Worm (Caenorhabditis elegans) whole organism, L4 larva: ENCODE measurements around the gene spc-1.

ENCODE experiments used
- F44E2.7 ChIP-seq: fragments of 200-800 bp; sonication (Bioruptor generic); IDR thresholded peaks from 2 replicates; pipeline ENCODE4 v2.1.2; 2022; ENCODE audit warnings: missing genetic modification characterization, missing compliant biosample characterization
- F49E8.2 ChIP-seq: sonication (generic microtip); optimal IDR thresholded peaks from 2 replicates; lab custom pipeline; 2016; ENCODE audit warnings: missing compliant biosample characterization, mild to moderate bottlenecking, missing genetic modification characterization, borderline replicate concordance
- T20F7.1 ChIP-seq: fragments of 200-800 bp; sonication (Bioruptor generic); optimal IDR thresholded peaks from 2 replicates; lab custom pipeline; 2018; ENCODE audit warnings: mild to moderate bottlenecking, missing genetic modification characterization, missing compliant biosample characterization
- Y48G9A.11 ChIP-seq: fragments of 200-800 bp; sonication (Bioruptor generic); IDR thresholded peaks from 2 replicates; pipeline ENCODE4 v1.3.6; 2022; ENCODE audit warnings: missing genetic modification reagents, missing genetic modification characterization, missing compliant biosample characterization
- Y5F2A.4 ChIP-seq: fragments of 200-800 bp; sonication (Bioruptor generic); optimal IDR thresholded peaks from 2 replicates; lab custom pipeline; 2018; ENCODE audit warnings: mild to moderate bottlenecking, missing genetic modification characterization, missing compliant biosample characterization
- ZK337.2 ChIP-seq: fragments of 200-800 bp; sonication (Bioruptor generic); IDR thresholded peaks from 2 replicates; pipeline ENCODE4 v1.3.6; 2022; ENCODE audit warnings: missing genetic modification reagents, missing genetic modification characterization, missing compliant biosample characterization
- ZK546.5 ChIP-seq, 2 experiments: sonication (generic microtip); optimal IDR thresholded peaks; 2 replicates each; lab custom pipeline; 2017; ENCODE audit warnings: missing biosample characterization in 2 of 2, missing genetic modification characterization in 2 of 2
- attf-4 ChIP-seq: sonication (generic microtip); optimal IDR thresholded peaks from 3 replicates; lab custom pipeline; 2017; ENCODE audit warnings: missing biosample characterization, missing genetic modification characterization
- ceh-20 ChIP-seq: fragments of 200-800 bp; sonication (Bioruptor generic); IDR thresholded peaks from 2 replicates; pipeline ENCODE4 v1.3.6; 2022; ENCODE audit warnings: missing genetic modification reagents, missing genetic modification characterization, missing compliant biosample characterization
- ceh-28 ChIP-seq: fragments of 150-350 bp; optimal IDR thresholded peaks from 2 replicates; lab custom pipeline; 2014; ENCODE audit warnings: missing biosample characterization, missing genetic modification reagents, missing genetic modification characterization
- ceh-44 ChIP-seq: fragments of 200-800 bp; sonication (Bioruptor generic); IDR thresholded peaks from 2 replicates; pipeline ENCODE4 v1.3.6; 2022; ENCODE audit warnings: missing genetic modification reagents, missing genetic modification characterization, missing compliant biosample characterization
- ceh-82 ChIP-seq: sonication (generic microtip); optimal IDR thresholded peaks from 2 replicates; lab custom pipeline; 2017; ENCODE audit warnings: missing biosample characterization, missing genetic modification characterization
- daf-16 ChIP-seq, 3 experiments: sonication (generic microtip); optimal IDR thresholded peaks; 2 replicates each; lab custom pipeline; 2016 to 2017; ENCODE audit warnings: missing genetic modification characterization in 3 of 3, missing genetic modification reagents in 3 of 3, mild to moderate bottlenecking in 2 of 3, missing compliant biosample characterization in 2 of 3, missing biosample characterization in 1 of 3, moderate library complexity in 1 of 3
- duxl-1 ChIP-seq: sonication (generic microtip); optimal IDR thresholded peaks from 2 replicates; lab custom pipeline; 2016; ENCODE audit warnings: mild to moderate bottlenecking, missing genetic modification characterization, moderate library complexity, missing compliant biosample characterization; ENCODE audit not compliant: poor library complexity
- dve-1 ChIP-seq: sonication (generic microtip); optimal IDR thresholded peaks from 2 replicates; lab custom pipeline; 2017; ENCODE audit warnings: antibody characterized with exemption, mild to moderate bottlenecking, missing genetic modification characterization, missing compliant biosample characterization; ENCODE audit not compliant: insufficient read depth
- fkh-10 ChIP-seq: fragments of 150-350 bp; optimal IDR thresholded peaks from 2 replicates; lab custom pipeline; 2014; ENCODE audit warnings: missing biosample characterization, missing genetic modification reagents, missing genetic modification characterization
- jun-1 ChIP-seq: fragments of 150-350 bp; optimal IDR thresholded peaks from 2 replicates; lab custom pipeline; 2014; ENCODE audit warnings: missing biosample characterization, missing genetic modification reagents, missing genetic modification characterization
- lin-1 ChIP-seq: fragments of 200-800 bp; sonication (Bioruptor generic); IDR thresholded peaks from 2 replicates; pipeline ENCODE4 v1.3.6; 2022; ENCODE audit warnings: missing genetic modification reagents, missing genetic modification characterization, missing compliant biosample characterization
- lir-3 ChIP-seq: sonication (generic microtip); optimal IDR thresholded peaks from 2 replicates; lab custom pipeline; 2016; ENCODE audit warnings: mild to moderate bottlenecking, missing genetic modification characterization, missing compliant biosample characterization
- mdl-1 ChIP-seq, 2 experiments: fragments of 150-350 bp in 1 of 2; sonication (generic microtip) in 1 of 2; optimal IDR thresholded peaks; 2 replicates each; lab custom pipeline; 2014 to 2017; ENCODE audit warnings: missing biosample characterization in 2 of 2, missing genetic modification characterization in 2 of 2
- mep-1 ChIP-seq: fragments of 150-350 bp; sonication (generic microtip); optimal IDR thresholded peaks from 3 replicates; lab custom pipeline; 2014; ENCODE audit warnings: missing biosample characterization, missing genetic modification characterization
- nhr-237 ChIP-seq: sonication (generic microtip); optimal IDR thresholded peaks from 2 replicates; lab custom pipeline; 2017; ENCODE audit warnings: missing biosample characterization, missing genetic modification characterization
- nhr-28 ChIP-seq: fragments of 150-350 bp; optimal IDR thresholded peaks from 2 replicates; lab custom pipeline; 2014; ENCODE audit warnings: missing biosample characterization, missing genetic modification characterization
- nhr-41 ChIP-seq: fragments of 200-800 bp; sonication (Bioruptor generic); IDR thresholded peaks from 2 replicates; pipeline ENCODE4 v1.3.6; 2022; ENCODE audit warnings: missing genetic modification reagents, missing genetic modification characterization, missing compliant biosample characterization
- nhr-42 ChIP-seq: fragments of 200-800 bp; sonication (Bioruptor generic); IDR thresholded peaks from 2 replicates; pipeline ENCODE4 v1.3.6; 2022; ENCODE audit warnings: missing genetic modification characterization, missing compliant biosample characterization
- pha-4 ChIP-seq, 2 experiments: fragments of 150-350 bp in 1 of 2; fragments of 200-800 bp in 1 of 2; sonication (Bioruptor generic) in 1 of 2; IDR thresholded peaks in 1 of 2; optimal IDR thresholded peaks in 1 of 2; 2 replicates each; pipeline versions ENCODE4 v1.3.6 to Lab custom; 2014 to 2022; ENCODE audit warnings: missing genetic modification characterization in 2 of 2, missing genetic modification reagents in 2 of 2, missing biosample characterization in 1 of 2, missing compliant biosample characterization in 1 of 2
- php-3 ChIP-seq: fragments of 200-800 bp; sonication (Bioruptor generic); IDR thresholded peaks from 2 replicates; pipeline ENCODE4 v1.3.6; 2022; ENCODE audit warnings: missing genetic modification reagents, missing genetic modification characterization, missing compliant biosample characterization
- pqm-1 ChIP-seq: sonication (generic microtip); optimal IDR thresholded peaks from 2 replicates; lab custom pipeline; 2017; ENCODE audit warnings: missing biosample characterization, missing genetic modification characterization
- snpc-4 ChIP-seq: fragments of 150-350 bp; optimal IDR thresholded peaks from 2 replicates; lab custom pipeline; 2014; ENCODE audit warnings: missing biosample characterization, missing genetic modification characterization
- spr-3 ChIP-seq: fragments of 200-800 bp; sonication (Bioruptor generic); optimal IDR thresholded peaks from 2 replicates; lab custom pipeline; 2018; ENCODE audit warnings: mild to moderate bottlenecking, missing genetic modification characterization, missing compliant biosample characterization
- unc-130 ChIP-seq: sonication (generic microtip); optimal IDR thresholded peaks from 2 replicates; lab custom pipeline; 2016; ENCODE audit warnings: missing genetic modification reagents, missing genetic modification characterization, missing compliant biosample characterization
- zag-1 ChIP-seq: fragments of 150-350 bp; optimal IDR thresholded peaks from 2 replicates; lab custom pipeline; 2014; ENCODE audit warnings: missing biosample characterization, missing genetic modification characterization
- zip-11 ChIP-seq: fragments of 200-800 bp; sonication (Bioruptor generic); IDR thresholded peaks from 2 replicates; pipeline ENCODE4 v1.3.6; 2022; ENCODE audit warnings: missing genetic modification characterization, missing compliant biosample characterization
- ztf-11 ChIP-seq: fragments of 150-350 bp; optimal IDR thresholded peaks from 2 replicates; lab custom pipeline; 2014; ENCODE audit warnings: missing biosample characterization, missing genetic modification characterization

spc-1 gene

ce11 chrX:3126979-3127378 lies at the start of gene spc-1:
TSS of gene spc-1 (minus strand) at chrX:3127079.
- TF ChIP-seq attf-4 (tag; lab: Kevin White, UChicago) (no peak), dve-1 (tag; lab: Kevin White, UChicago) (no peak), F44E2.7 (no peak), ztf-11 (tag; lab: Kevin White, UChicago) (no peak), lin-1 (GFP tag; lab: Robert Waterston, UW) (no peak), spr-3 (no peak), ceh-20 (GFP tag; lab: Robert Waterston, UW) (no peak), php-3 (GFP tag; lab: Robert Waterston, UW) (no peak), fkh-10 (no peak), mep-1 (tag; lab: Kevin White, UChicago) (no peak), daf-16 (GFP tag; optimal IDR thresholded peaks at IDR 0.05; lab: Kevin White, UChicago) (no peak), daf-16 (tag; optimal IDR thresholded peaks at IDR 0.05; lab: Kevin White, UChicago) (no peak), F49E8.2 (tag; lab: Kevin White, UChicago) (no peak), zag-1 (tag; lab: Kevin White, UChicago) (no peak), ceh-82 (tag; lab: Kevin White, UChicago) (no peak), ZK546.5 (tag; optimal IDR thresholded peaks at IDR 0.05; lab: Kevin White, UChicago) (no peak), nhr-237 (tag; lab: Kevin White, UChicago) (no peak), lir-3 (no peak), mdl-1 (tag; optimal IDR thresholded peaks at IDR 0.05; lab: Kevin White, UChicago) (no peak), unc-130 (no peak), snpc-4 (tag; lab: Kevin White, UChicago) (no peak)

- no peak for TF ChIP-seq Y48G9A.11 (GFP tag; lab: Robert Waterston, UW)
- TF ChIP-seq ZK337.2 (GFP tag; lab: Robert Waterston, UW), result no peak
- TF ChIP-seq ceh-28, result no peak
- TF ChIP-seq ceh-44 (GFP tag; lab: Robert Waterston, UW), result no peak
- TF ChIP-seq lir-3, result no peak
- TF ChIP-seq nhr-42, result no peak
- TF ChIP-seq pha-4 (GFP tag; IDR thresholded peaks at IDR 0.05; lab: Robert Waterston, UW), result no peak
- no peak for TF ChIP-seq pha-4 (tag; optimal IDR thresholded peaks at IDR 0.05; lab: Kevin White, UChicago)
- TF ChIP-seq nhr-41 (GFP tag; lab: Robert Waterston, UW), result no peak
Observed at ce11 chrX:3170456-3170855, 43.6 kb upstream of the spc-1 start, which contains the start of gene C15C7.6. TSS of gene C15C7.6 (minus strand) at chrX:3170556.

DNA sequence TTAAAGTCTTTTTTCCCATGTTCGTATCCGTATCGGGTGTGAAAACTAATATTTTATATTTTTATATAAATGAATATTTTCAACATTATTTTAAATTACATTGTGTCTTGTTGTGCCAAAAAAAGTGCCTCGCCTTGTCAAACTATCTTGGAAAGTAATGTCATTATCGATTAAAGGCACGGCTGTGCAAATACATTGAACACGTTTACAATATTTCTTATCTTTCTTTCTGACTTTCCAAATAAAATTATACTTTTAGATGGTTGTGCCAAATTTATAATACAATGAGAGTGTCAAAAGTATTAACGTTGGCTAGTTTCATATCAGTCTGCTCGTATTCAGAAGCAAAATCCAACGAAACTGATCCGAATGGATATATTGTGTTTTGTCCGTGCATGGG lies 38.7 kb upstream of the spc-1 start, which contains the start of gene pfut-1:
TSS of gene pfut-1 (plus strand) at position 258 of the 400 bp plus-strand sequence.
- TF ChIP-seq dve-1 (tag; lab: Kevin White, UChicago) (no peak), daf-16 (GFP tag; optimal IDR thresholded peaks at IDR 0.05; lab: Kevin White, UChicago) (no peak), daf-16 (tag; optimal IDR thresholded peaks at IDR 0.05; lab: Kevin White, UChicago) (peak; percentile 61), nhr-28 (peak; percentile 28), attf-4 (tag; lab: Kevin White, UChicago) (no peak), Y5F2A.4 (GFP tag; lab: Kevin White, UChicago) (no peak), pqm-1 (tag; lab: Kevin White, UChicago) (peak; percentile 19), nhr-41 (GFP tag; lab: Robert Waterston, UW) (no peak), jun-1 (tag; lab: Kevin White, UChicago) (no peak), T20F7.1 (peak; percentile 22), lin-1 (GFP tag; lab: Robert Waterston, UW) (no peak), duxl-1 (tag; lab: Kevin White, UChicago) (no peak), zip-11 (GFP tag; lab: Robert Waterston, UW) (no peak)
